Fruit fly (Drosophila melanogaster) whole organism, embryonic: ENCODE data around the gene Hnf4.

Experiments
- Bteb2 ChIP-seq: fragments of 200-800 bp; sonication (Bioruptor generic); optimal IDR thresholded peaks from 2 replicates; lab custom pipeline; 2016; ENCODE audit warnings: missing biosample characterization, missing genetic modification characterization
- CG11398 ChIP-seq: fragments of 200-800 bp; sonication (Bioruptor generic); optimal IDR thresholded peaks from 2 replicates; lab custom pipeline; 2016; ENCODE audit warnings: missing biosample characterization, missing genetic modification characterization
- CG11456 ChIP-seq: fragments of 200-800 bp; sonication (Bioruptor generic); IDR thresholded peaks from 3 replicates; pipeline ENCODE4 v1.3.6; 2022; ENCODE audit warnings: missing biosample characterization, missing genetic modification characterization
- CG11560 ChIP-seq: fragments of 200-800 bp; sonication (Bioruptor generic); IDR thresholded peaks from 3 replicates; pipeline ENCODE4 v1.3.6; 2022; ENCODE audit warnings: missing biosample characterization, missing genetic modification characterization
- CG12236 ChIP-seq: fragments of 200-800 bp; sonication (Bioruptor generic); optimal IDR thresholded peaks from 2 replicates; lab custom pipeline; 2016; ENCODE audit warnings: missing biosample characterization, missing genetic modification characterization
- CG15269 ChIP-seq: fragments of 200-800 bp; sonication (Bioruptor generic); optimal IDR thresholded peaks from 2 replicates; lab custom pipeline; 2018; ENCODE audit warnings: missing biosample characterization, mild to moderate bottlenecking, missing genetic modification characterization, moderate library complexity
- CG17328 ChIP-seq: fragments of 200-800 bp; sonication (Bioruptor generic); IDR thresholded peaks from 2 replicates; pipeline ENCODE4 v1.3.6; 2022; ENCODE audit warnings: missing biosample characterization, missing genetic modification characterization
- CG17829 ChIP-seq: fragments of 200-800 bp; optimal IDR thresholded peaks from 2 replicates; lab custom pipeline; 2019; ENCODE audit warnings: missing biosample characterization, mild to moderate bottlenecking, missing genetic modification characterization, moderate library complexity
- CG2116 ChIP-seq: fragments of 200-800 bp; sonication (Bioruptor generic); optimal IDR thresholded peaks from 3 replicates; lab custom pipeline; 2018; ENCODE audit warnings: missing biosample characterization, mild to moderate bottlenecking, missing genetic modification characterization
- CG31224 ChIP-seq: fragments of 200-800 bp; sonication (Bioruptor generic); IDR thresholded peaks from 2 replicates; pipeline ENCODE4 v1.3.6; 2022; ENCODE audit warnings: missing biosample characterization, missing genetic modification characterization
- CG31388 ChIP-seq: fragments of 200-800 bp; sonication (Bioruptor generic); optimal IDR thresholded peaks from 2 replicates; lab custom pipeline; 2016; ENCODE audit warnings: missing biosample characterization, missing genetic modification characterization
- CG3847 ChIP-seq: fragments of 200-800 bp; sonication (Bioruptor generic); IDR thresholded peaks from 2 replicates; pipeline ENCODE4 v1.3.6; 2022; ENCODE audit warnings: missing biosample characterization, missing genetic modification characterization
- CG5180 ChIP-seq: fragments of 200-800 bp; sonication (Bioruptor generic); optimal IDR thresholded peaks from 3 replicates; lab custom pipeline; 2017; ENCODE audit warnings: missing biosample characterization, missing genetic modification characterization, mild to moderate bottlenecking, moderate library complexity, missing genetic modification reagents
- CG6175 ChIP-seq: fragments of 200-800 bp; sonication (Bioruptor generic); IDR thresholded peaks from 3 replicates; pipeline ENCODE4 v1.3.6; 2022; ENCODE audit warnings: missing biosample characterization, missing genetic modification characterization
- CG7839 ChIP-seq: fragments of 200-800 bp; sonication (Bioruptor generic); optimal IDR thresholded peaks from 3 replicates; lab custom pipeline; 2018; ENCODE audit warnings: missing biosample characterization, mild to moderate bottlenecking, missing genetic modification characterization, moderate library complexity
- CG7928 ChIP-seq: fragments of 200-800 bp; sonication (Bioruptor generic); optimal IDR thresholded peaks from 2 replicates; lab custom pipeline; 2017; ENCODE audit warnings: missing biosample characterization, mild to moderate bottlenecking, missing genetic modification characterization
- CG8290 ChIP-seq, 3 experiments: fragments of 200-800 bp; sonication (Bioruptor generic); optimal IDR thresholded peaks; 2 replicates each; lab custom pipeline; 2016 to 2019; ENCODE audit warnings: missing biosample characterization in 3 of 3, missing genetic modification characterization in 3 of 3, mild to moderate bottlenecking in 2 of 3, moderate library complexity in 1 of 3
- CrebB ChIP-seq: fragments of 200-800 bp; sonication (Bioruptor generic); optimal IDR thresholded peaks from 3 replicates; lab custom pipeline; 2018; ENCODE audit warnings: missing biosample characterization, mild to moderate bottlenecking, missing genetic modification characterization
- Dbx ChIP-seq: fragments of 200-800 bp; sonication (Bioruptor generic); IDR thresholded peaks from 3 replicates; pipeline ENCODE4 v1.3.6; 2022; ENCODE audit warnings: missing biosample characterization, missing genetic modification characterization
- Dfd ChIP-seq, 2 experiments: fragments of >200 bp; optimal IDR thresholded peaks; 2 replicates each; lab custom pipeline; 2017; ENCODE audit warnings: missing biosample characterization in 2 of 2, missing genetic modification characterization in 2 of 2
- Fer2 ChIP-seq: fragments of 200-800 bp; sonication (Bioruptor generic); optimal IDR thresholded peaks from 2 replicates; lab custom pipeline; 2018; ENCODE audit warnings: missing biosample characterization, mild to moderate bottlenecking, missing genetic modification characterization, moderate library complexity
- HmgD ChIP-seq: fragments of 200-800 bp; sonication (Bioruptor generic); optimal IDR thresholded peaks from 3 replicates; lab custom pipeline; 2016; ENCODE audit warnings: missing biosample characterization, missing genetic modification characterization
- Mes4 ChIP-seq: fragments of 200-800 bp; sonication (Bioruptor generic); optimal IDR thresholded peaks from 2 replicates; lab custom pipeline; 2016; ENCODE audit warnings: missing biosample characterization, missing genetic modification characterization
- Ravus ChIP-seq: fragments of 200-800 bp; sonication (Bioruptor generic); IDR thresholded peaks from 2 replicates; pipeline ENCODE4 v1.3.6; 2022; ENCODE audit warnings: missing biosample characterization, missing genetic modification characterization
- Spps ChIP-seq: fragments of 200-800 bp; sonication (Bioruptor generic); optimal IDR thresholded peaks from 2 replicates; lab custom pipeline; 2018; ENCODE audit warnings: missing biosample characterization, mild to moderate bottlenecking, missing genetic modification characterization
- Trl ChIP-seq, 3 experiments: fragments of >200 bp in 2 of 3; fragments of 200-800 bp in 1 of 3; sonication (Bioruptor generic) in 1 of 3; optimal IDR thresholded peaks; 2 replicates in 1 of 3; 3 replicates in 2 of 3; lab custom pipeline; 2016 to 2017; ENCODE audit warnings: missing biosample characterization in 1 of 3, missing genetic modification characterization in 1 of 3
- Xrp1 ChIP-seq: fragments of 200-800 bp; sonication (Bioruptor generic); IDR thresholded peaks from 2 replicates; pipeline ENCODE4 v1.3.6; 2022; ENCODE audit warnings: missing biosample characterization, missing genetic modification characterization
- bowl ChIP-seq: fragments of 200-800 bp; sonication (Bioruptor generic); IDR thresholded peaks from 2 replicates; pipeline ENCODE4 v1.3.6; 2022; ENCODE audit warnings: missing biosample characterization, missing genetic modification characterization
- caup ChIP-seq: fragments of 200-800 bp; sonication (Bioruptor generic); optimal IDR thresholded peaks from 3 replicates; lab custom pipeline; 2017; ENCODE audit warnings: missing biosample characterization, mild to moderate bottlenecking, missing genetic modification characterization, moderate library complexity; ENCODE audit not compliant: severe bottlenecking
- dan ChIP-seq: fragments of 200-800 bp; sonication (Bioruptor generic); IDR thresholded peaks from 2 replicates; pipeline ENCODE4 v1.3.6; 2022; ENCODE audit warnings: missing biosample characterization, missing genetic modification characterization
- fd3F ChIP-seq: fragments of 200-800 bp; sonication (Bioruptor generic); optimal IDR thresholded peaks from 2 replicates; lab custom pipeline; 2018; ENCODE audit warnings: missing biosample characterization, mild to moderate bottlenecking, missing genetic modification characterization, moderate library complexity
- fd64A ChIP-seq: fragments of 200-800 bp; sonication (Bioruptor generic); optimal IDR thresholded peaks from 3 replicates; lab custom pipeline; 2018; ENCODE audit warnings: missing biosample characterization, mild to moderate bottlenecking, missing genetic modification characterization
- gce ChIP-seq: fragments of 200-800 bp; sonication (Bioruptor generic); IDR thresholded peaks from 3 replicates; pipeline ENCODE4 v1.3.6; 2022; ENCODE audit warnings: missing biosample characterization, missing genetic modification characterization
- gsb ChIP-seq: fragments of 200-800 bp; sonication (Bioruptor generic); IDR thresholded peaks from 2 replicates; pipeline ENCODE4 v1.3.6; 2022; ENCODE audit warnings: missing biosample characterization, missing genetic modification characterization
- hth ChIP-seq: fragments of >200 bp; optimal IDR thresholded peaks from 2 replicates; lab custom pipeline; 2017; ENCODE audit warnings: inconsistent platforms
- jigr1 ChIP-seq: fragments of 200-800 bp; sonication (Bioruptor generic); IDR thresholded peaks from 3 replicates; pipeline ENCODE4 v1.3.6; 2022; ENCODE audit warnings: missing biosample characterization, missing genetic modification characterization
- klu ChIP-seq: fragments of 200-800 bp; sonication (Bioruptor generic); IDR thresholded peaks from 2 replicates; pipeline ENCODE4 v1.3.6; 2022; ENCODE audit warnings: missing biosample characterization, missing genetic modification characterization
- lab ChIP-seq: fragments of 200-800 bp; sonication (Bioruptor generic); optimal IDR thresholded peaks from 3 replicates; lab custom pipeline; 2017; ENCODE audit warnings: missing biosample characterization, missing genetic modification characterization, mild to moderate bottlenecking, moderate library complexity, missing genetic modification reagents
- mirr ChIP-seq: fragments of 200-800 bp; sonication (Bioruptor generic); optimal IDR thresholded peaks from 3 replicates; lab custom pipeline; 2018; ENCODE audit warnings: missing biosample characterization, mild to moderate bottlenecking, missing genetic modification characterization
- nau ChIP-seq: fragments of 200-800 bp; sonication (Bioruptor generic); optimal IDR thresholded peaks from 3 replicates; lab custom pipeline; 2017; ENCODE audit warnings: missing biosample characterization, mild to moderate bottlenecking, missing genetic modification characterization, missing genetic modification reagents
- org-1 ChIP-seq: fragments of 200-800 bp; sonication (Bioruptor generic); optimal IDR thresholded peaks from 2 replicates; lab custom pipeline; 2017; ENCODE audit warnings: missing biosample characterization, missing genetic modification characterization
- pan ChIP-seq, 4 experiments: fragments of >200 bp in 3 of 4; fragments of 200-800 bp in 1 of 4; sonication (Bioruptor generic) in 1 of 4; optimal IDR thresholded peaks in 3 of 4; IDR thresholded peaks in 1 of 4; 2 replicates each; pipeline versions ENCODE4 v1.3.6 to Lab custom; 2017 to 2022; ENCODE audit warnings: missing biosample characterization in 2 of 4, missing genetic modification characterization in 2 of 4, mixed read lengths in 1 of 4
- pfk ChIP-seq: fragments of 200-800 bp; sonication (Bioruptor generic); optimal IDR thresholded peaks from 2 replicates; lab custom pipeline; 2018; ENCODE audit warnings: missing biosample characterization, mild to moderate bottlenecking, missing genetic modification characterization, moderate library complexity
- pita ChIP-seq: fragments of 200-800 bp; sonication (Bioruptor generic); optimal IDR thresholded peaks from 2 replicates; lab custom pipeline; 2017; ENCODE audit warnings: missing biosample characterization, mild to moderate bottlenecking, missing genetic modification characterization
- ro ChIP-seq: fragments of 200-800 bp; sonication (Bioruptor generic); IDR thresholded peaks from 2 replicates; pipeline ENCODE4 v1.3.6; 2022; ENCODE audit warnings: missing biosample characterization, missing genetic modification characterization
- vfl ChIP-seq: fragments of 200-800 bp; sonication (Bioruptor generic); optimal IDR thresholded peaks from 2 replicates; lab custom pipeline; 2016; ENCODE audit warnings: missing biosample characterization, missing genetic modification characterization
- wdn ChIP-seq: fragments of 200-800 bp; sonication (Bioruptor generic); IDR thresholded peaks from 2 replicates; pipeline ENCODE4 v1.3.6; 2022; ENCODE audit warnings: missing biosample characterization, missing genetic modification characterization
- zen2 ChIP-seq: fragments of 200-800 bp; sonication (Bioruptor generic); IDR thresholded peaks from 3 replicates; pipeline ENCODE4 v1.3.6; 2022; ENCODE audit warnings: missing biosample characterization, missing genetic modification characterization; ENCODE audit not compliant: partially characterized antibody

The Hnf4 gene

DNA sequence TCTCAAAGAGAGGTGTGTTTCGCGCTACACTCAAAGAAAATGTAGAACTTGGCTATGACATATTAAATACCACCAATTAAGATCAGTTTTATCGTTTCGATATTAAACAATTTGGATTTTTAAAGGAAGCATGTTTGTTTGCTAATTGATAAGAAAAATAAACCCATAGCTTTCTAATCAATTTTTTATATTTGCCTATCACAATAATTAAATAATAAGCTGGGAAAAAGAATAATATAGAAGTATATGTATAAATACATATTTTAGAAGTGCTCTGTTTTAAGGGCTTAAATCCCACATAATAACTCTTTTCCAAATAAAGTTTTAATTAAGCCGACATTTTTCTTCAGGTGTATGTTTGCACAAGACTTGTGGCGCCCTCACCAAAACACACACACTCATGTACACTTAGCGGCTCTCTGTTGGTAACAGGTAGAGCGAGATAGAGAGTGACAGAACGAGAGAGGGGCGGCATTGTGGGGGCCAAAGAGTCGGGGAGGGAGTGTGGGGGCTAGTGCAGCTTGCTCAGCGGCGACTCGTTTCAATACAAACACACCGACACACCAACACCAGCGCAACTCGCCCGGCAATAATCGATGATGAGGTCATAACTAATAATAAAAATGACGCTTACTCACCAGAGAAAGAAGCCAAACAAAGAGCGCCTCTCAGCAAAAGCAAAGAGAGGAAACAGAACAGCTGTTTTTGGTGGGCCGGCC is 8.4 kb upstream of the Hnf4 start (continued):
- TF ChIP-seq pfk (GFP tag; lab: Kevin White, UChicago) = no peak
- TF ChIP-seq org-1 (GFP tag; lab: Kevin White, UChicago) = peak; percentile 89
- 0 out of 3 replicates have a peak, but pooled peaks have one; percentile 33 for TF ChIP-seq CG6175 (GFP tag; lab: Robert Waterston, UW)
- TF ChIP-seq hth = no peak
- no peak for TF ChIP-seq pan (optimal IDR thresholded peaks at IDR 0.05; lab: Kevin White, UChicago)
- TF ChIP-seq pan (GFP tag; optimal IDR thresholded peaks at IDR 0.05 in 1 of 2, IDR thresholded peaks at IDR 0.05 in 1 of 2) = peak in 1 of 2 experiments; percentile 59
- TF ChIP-seq gsb (GFP tag; lab: Robert Waterston, UW) = peak; percentile 72
- TF ChIP-seq Mes4 (GFP tag; lab: Kevin White, UChicago) = peak; percentile 70
- TF ChIP-seq CG7928 (GFP tag; lab: Kevin White, UChicago) = peak; percentile 52
- peak; percentile 33 for TF ChIP-seq CG12236
- TF ChIP-seq bowl = no peak
- peak in 1 of 2 experiments; percentile 83 for TF ChIP-seq Dfd (GFP tag; optimal IDR thresholded peaks at IDR 0.05; lab: Kevin White, UChicago)
- TF ChIP-seq Xrp1 (GFP tag; lab: Robert Waterston, UW) = peak; percentile 80
- TF ChIP-seq mirr (GFP tag; lab: Kevin White, UChicago) = peak; percentile 49
- TF ChIP-seq Ravus (GFP tag; lab: Robert Waterston, UW) = peak; percentile 53
- TF ChIP-seq Fer2 = peak; percentile 57
- TF ChIP-seq zen2 = no peak
- TF ChIP-seq CG5180 (GFP tag; lab: Kevin White, UChicago) = peak; percentile 82
- peak; percentile 89 for TF ChIP-seq nau (GFP tag; lab: Kevin White, UChicago)
- peak; percentile 66 for TF ChIP-seq CrebB (tag; lab: Kevin White, UChicago)
- peak; percentile 45 for TF ChIP-seq CG31388 (GFP tag; lab: Kevin White, UChicago)
- TF ChIP-seq fd3F = peak; percentile 88
- peak; percentile 95 for TF ChIP-seq CG15269 (tag; lab: Kevin White, UChicago)
- peak; percentile 95 for TF ChIP-seq CG7839
- TF ChIP-seq CG8290 (GFP tag; optimal IDR thresholded peaks at IDR 0.05; lab: Kevin White, UChicago) = peak; percentile 63
- TF ChIP-seq CG8290 (tag; optimal IDR thresholded peaks at IDR 0.05; lab: Kevin White, UChicago) = peak; percentile 29 to 72
- 0 out of 2 replicates have a peak, but pooled peaks have one; percentile 49 for TF ChIP-seq ro (GFP tag; lab: Robert Waterston, UW)
- peak; percentile 93 for TF ChIP-seq lab (GFP tag; lab: Kevin White, UChicago)
- peak; percentile 72 for TF ChIP-seq CG3847 (GFP tag; lab: Robert Waterston, UW)
- TF ChIP-seq CG11456 (GFP tag; lab: Robert Waterston, UW) = peak; percentile 78
- peak; percentile 84 for TF ChIP-seq wdn (GFP tag; lab: Robert Waterston, UW)
- peak; percentile 83 for TF ChIP-seq klu
- peak; percentile 76 for TF ChIP-seq CG2116 (GFP tag; lab: Kevin White, UChicago)
- TF ChIP-seq vfl (GFP tag; lab: Kevin White, UChicago) = peak; percentile 66
- TF ChIP-seq Trl (optimal IDR thresholded peaks at IDR 0.05; lab: Kevin White, UChicago) = peak; percentile 85 to 95
- TF ChIP-seq Trl (GFP tag; optimal IDR thresholded peaks at IDR 0.05; lab: Kevin White, UChicago) = no peak
- no peak for TF ChIP-seq jigr1 (GFP tag; lab: Robert Waterston, UW)
- TF ChIP-seq CG17328 = peak; percentile 83
- no peak for TF ChIP-seq HmgD (GFP tag; lab: Kevin White, UChicago)
- TF ChIP-seq CG11398 = no peak
- TF ChIP-seq CG11560 (tag; lab: Robert Waterston, UW) = peak; percentile 77; the same call in 2 of the 3 replicates
- TF ChIP-seq dan (GFP tag; lab: Robert Waterston, UW) = no peak
- peak; percentile 88 for TF ChIP-seq CG17829 (tag; lab: Kevin White, UChicago)
- peak; percentile 86 for TF ChIP-seq caup (GFP tag; lab: Kevin White, UChicago)
- peak; percentile 76 for TF ChIP-seq CG31224
- TF ChIP-seq Bteb2 (GFP tag; lab: Kevin White, UChicago) = peak; percentile 65
- no peak for TF ChIP-seq gce (GFP tag; lab: Robert Waterston, UW)
- TF ChIP-seq pita (GFP tag; lab: Kevin White, UChicago) = no peak
- peak; percentile 88 for TF ChIP-seq Dbx (GFP tag; lab: Robert Waterston, UW)
- peak; percentile 34 for TF ChIP-seq fd64A
- peak; percentile 66 for TF ChIP-seq Spps (tag; lab: Kevin White, UChicago)
